Fruit fly (Drosophila melanogaster): Measurements from ENCODE around the gene CG13309.
A peak's percentile ranks its signal among the peaks of the same experiment; 100 is the strongest.

Gene CG13309

dm6 chr3L:8770616-8771229 lies 39.5 kb upstream of the CG13309 start:
- no peak for TF ChIP-seq OdsH (GFP tag; optimal IDR thresholded peaks at IDR 0.05)
- no peak for TF ChIP-seq rgr (GFP tag; optimal IDR thresholded peaks at IDR 0.05)
- no peak for TF ChIP-seq psq (GFP tag; optimal IDR thresholded peaks at IDR 0.05)
- TF ChIP-seq Abd-B (GFP tag; optimal IDR thresholded peaks at IDR 0.05): no peak

- TF ChIP-seq foxo (GFP tag; optimal IDR thresholded peaks at IDR 0.05) (peak in 1 of 2 experiments; percentile 17), sv (GFP tag; optimal IDR thresholded peaks at IDR 0.05) (no peak), ey (GFP tag; optimal IDR thresholded peaks at IDR 0.05) (peak; percentile 10), rgr (GFP tag; optimal IDR thresholded peaks at IDR 0.05) (peak; percentile 35), fru (GFP tag; optimal IDR thresholded peaks at IDR 0.05) (peak; percentile 20), jim (GFP tag; optimal IDR thresholded peaks at IDR 0.05) (no peak), h (GFP tag; optimal IDR thresholded peaks at IDR 0.05) (peak; percentile 30)
Observed at dm6 chr3L:8772998-8773684, 37.1 kb upstream of the CG13309 start.

dm6 chr3L:8773713-8774112 lies 36.5 kb upstream of the CG13309 start:
- TF ChIP-seq Hr78 (GFP tag; optimal IDR thresholded peaks at IDR 0.05) (no peak), Vsx2 (GFP tag; optimal IDR thresholded peaks at IDR 0.05; ENCODE audit: partially characterized antibody) (no peak), usp (GFP tag; optimal IDR thresholded peaks at IDR 0.05) (no peak), OdsH (GFP tag; optimal IDR thresholded peaks at IDR 0.05) (no peak)

- peak; percentile 49 for TF ChIP-seq CrebA (GFP tag; optimal IDR thresholded peaks at IDR 0.05; ENCODE audit: borderline replicate concordance)
- TF ChIP-seq Hnf4 (GFP tag; optimal IDR thresholded peaks at IDR 0.05): peak; percentile 10
- no peak for TF ChIP-seq Rel (GFP tag; optimal IDR thresholded peaks at IDR 0.05)
- peak; percentile 2 for TF ChIP-seq Rel (tag; optimal IDR thresholded peaks at IDR 0.05)
- TF ChIP-seq CG9705 (GFP tag; optimal IDR thresholded peaks at IDR 0.05): no peak
- no peak for TF ChIP-seq Dfd (GFP tag; optimal IDR thresholded peaks at IDR 0.05)
- peak; percentile 44 for TF ChIP-seq Sp1 (GFP tag; optimal IDR thresholded peaks at IDR 0.05)
- TF ChIP-seq dl (GFP tag; optimal IDR thresholded peaks at IDR 0.05; ENCODE audit: insufficient read depth in 1 of 2, partially characterized antibody in 2 of 2): no peak
- no peak for TF ChIP-seq dsf (GFP tag; optimal IDR thresholded peaks at IDR 0.05; ENCODE audit: borderline replicate concordance)
- no peak for TF ChIP-seq HLH106 (tag; optimal IDR thresholded peaks at IDR 0.05)
- peak; percentile 74 for TF ChIP-seq psq (GFP tag; optimal IDR thresholded peaks at IDR 0.05)
- no peak for TF ChIP-seq h (GFP tag; optimal IDR thresholded peaks at IDR 0.05)
- no peak for TF ChIP-seq N (GFP tag; optimal IDR thresholded peaks at IDR 0.05)
- peak; percentile 25 for TF ChIP-seq rgr (GFP tag; optimal IDR thresholded peaks at IDR 0.05)
- no peak for TF ChIP-seq pan (optimal IDR thresholded peaks at IDR 0.05)
- TF ChIP-seq sage (GFP tag; optimal IDR thresholded peaks at IDR 0.05): no peak
- peak; percentile 40 for TF ChIP-seq fru (GFP tag; optimal IDR thresholded peaks at IDR 0.05)
- TF ChIP-seq Jra (GFP tag; optimal IDR thresholded peaks at IDR 0.05): no peak
- TF ChIP-seq Dif (GFP tag; optimal IDR thresholded peaks at IDR 0.05; ENCODE audit: partially characterized antibody): no peak
- no peak for TF ChIP-seq dmrt93B (GFP tag; optimal IDR thresholded peaks at IDR 0.05)
- TF ChIP-seq jim (GFP tag; optimal IDR thresholded peaks at IDR 0.05): no peak
- peak; percentile 5 for TF ChIP-seq Vsx2 (GFP tag; optimal IDR thresholded peaks at IDR 0.05; ENCODE audit: partially characterized antibody)
- TF ChIP-seq br (GFP tag; optimal IDR thresholded peaks at IDR 0.05): peak; percentile 10
- no peak for TF ChIP-seq GATAd (GFP tag; optimal IDR thresholded peaks at IDR 0.05)
Observed at dm6 chr3L:8774974-8775731, 35.0 kb upstream of the CG13309 start.
